Fruit fly (Drosophila melanogaster): ENCODE results near the gene CG45690.

Gene CG45690

dm6 chr2L:10665603-10666002 lies 7.5 kb downstream of the CG45690 start (continued):
- TF ChIP-seq Poxn (GFP tag; IDR thresholded peaks at IDR 0.05) = 0 out of 2 replicates have a peak, but pooled peaks have one; percentile 22
- no peak for TF ChIP-seq Hey (tag; optimal IDR thresholded peaks at IDR 0.05)
- TF ChIP-seq lbe (GFP tag; optimal IDR thresholded peaks at IDR 0.05) = no peak
- peak; percentile 55 for TF ChIP-seq CG10267 (tag; optimal IDR thresholded peaks at IDR 0.05)
- peak; percentile 88 for TF ChIP-seq ind (GFP tag; optimal IDR thresholded peaks at IDR 0.05)
- peak; percentile 64; the same call in 1 of the 3 replicates for TF ChIP-seq Dbx (GFP tag; IDR thresholded peaks at IDR 0.05)
- peak; percentile 19 for TF ChIP-seq BtbVII (GFP tag; optimal IDR thresholded peaks at IDR 0.05)
- TF ChIP-seq CG10431 (GFP tag; optimal IDR thresholded peaks at IDR 0.05) = no peak
- peak; percentile 95 for TF ChIP-seq CG14441 (GFP tag; IDR thresholded peaks at IDR 0.05)
- no peak for TF ChIP-seq vfl (GFP tag; optimal IDR thresholded peaks at IDR 0.05)
- peak; percentile 72 for TF ChIP-seq tx (GFP tag; optimal IDR thresholded peaks at IDR 0.05)
- TF ChIP-seq lola (GFP tag; optimal IDR thresholded peaks at IDR 0.05) = no peak
- TF ChIP-seq CG2120 (GFP tag; optimal IDR thresholded peaks at IDR 0.05) = peak; percentile 80
- peak; percentile 59 for TF ChIP-seq CG5180 (GFP tag; optimal IDR thresholded peaks at IDR 0.05)
- no peak for TF ChIP-seq CG15479 (GFP tag; optimal IDR thresholded peaks at IDR 0.05)
- TF ChIP-seq CG9932 (GFP tag; IDR thresholded peaks at IDR 0.05) = peak; percentile 81
- TF ChIP-seq ftz-f1 (GFP tag; optimal IDR thresholded peaks at IDR 0.05) = no peak
- TF ChIP-seq mld (GFP tag; IDR thresholded peaks at IDR 0.05; ENCODE audit: partially characterized antibody) = no peak
- TF ChIP-seq CG31224 (GFP tag; IDR thresholded peaks at IDR 0.05) = peak; percentile 62
- TF ChIP-seq CG14667 (GFP tag; IDR thresholded peaks at IDR 0.05) = peak; percentile 84
- TF ChIP-seq CG6175 (GFP tag; IDR thresholded peaks at IDR 0.05) = peak; percentile 73; the same call in 2 of the 3 replicates
- TF ChIP-seq run (tag; optimal IDR thresholded peaks at IDR 0.05) = peak; percentile 55
- peak; percentile 61 for TF ChIP-seq Ssrp (tag; optimal IDR thresholded peaks at IDR 0.05)
- peak; percentile 53 for TF ChIP-seq CG15514 (GFP tag; optimal IDR thresholded peaks at IDR 0.05)
- peak; percentile 51 for TF ChIP-seq CG11085 (GFP tag; IDR thresholded peaks at IDR 0.05)
- TF ChIP-seq pita (GFP tag; optimal IDR thresholded peaks at IDR 0.05) = no peak
- TF ChIP-seq fd64A (GFP tag; optimal IDR thresholded peaks at IDR 0.05) = no peak
- TF ChIP-seq CG34422 (GFP tag; IDR thresholded peaks at IDR 0.05) = peak; percentile 87
- peak; percentile 33 for TF ChIP-seq cato (GFP tag; optimal IDR thresholded peaks at IDR 0.05; ENCODE audit: borderline replicate concordance)
- TF ChIP-seq YL-1 (GFP tag; optimal IDR thresholded peaks at IDR 0.05) = no peak
- peak; percentile 60 for TF ChIP-seq CG1233 (GFP tag; optimal IDR thresholded peaks at IDR 0.05)
- no peak for TF ChIP-seq grn (GFP tag; optimal IDR thresholded peaks at IDR 0.05)
- TF ChIP-seq Bteb2 (GFP tag; optimal IDR thresholded peaks at IDR 0.05) = peak; percentile 72
- no peak for TF ChIP-seq Sry-β (GFP tag; optimal IDR thresholded peaks at IDR 0.05)
- TF ChIP-seq tap (tag; optimal IDR thresholded peaks at IDR 0.05) = peak; percentile 80
- TF ChIP-seq CG18599 (GFP tag; optimal IDR thresholded peaks at IDR 0.05) = peak; percentile 65
- TF ChIP-seq CG43689 (GFP tag; IDR thresholded peaks at IDR 0.05) = peak; percentile 85
- TF ChIP-seq Fer3 (tag; optimal IDR thresholded peaks at IDR 0.05) = peak; percentile 77
- peak; percentile 39 for TF ChIP-seq CrebB (tag; optimal IDR thresholded peaks at IDR 0.05)
- no peak for TF ChIP-seq CG6254 (GFP tag; optimal IDR thresholded peaks at IDR 0.05)
- TF ChIP-seq Spps (tag; optimal IDR thresholded peaks at IDR 0.05) = no peak
- no peak for TF ChIP-seq CG3995 (GFP tag; optimal IDR thresholded peaks at IDR 0.05)
- TF ChIP-seq odd (GFP tag; optimal IDR thresholded peaks at IDR 0.05) = peak; percentile 59
- TF ChIP-seq Optix (GFP tag; IDR thresholded peaks at IDR 0.05) = peak; percentile 73
- TF ChIP-seq prd (optimal IDR thresholded peaks at IDR 0.05) = no peak
- peak; percentile 92 for TF ChIP-seq prd (GFP tag; IDR thresholded peaks at IDR 0.05)
- peak; percentile 58 for TF ChIP-seq CG15011 (GFP tag; optimal IDR thresholded peaks at IDR 0.05)

Measured in whole organism, embryonic.